Fruit fly (Drosophila melanogaster) whole organism, larva: ENCODE measurements around the gene CG14421.
A peak's percentile ranks its signal among the peaks of the same experiment; 100 is the strongest.

Source experiments
- noc ChIP-seq: fragments of 200-800 bp; sonication (Bioruptor generic); optimal IDR thresholded peaks from 3 replicates; lab custom pipeline; 2019; ENCODE audit warnings: missing biosample characterization, mild to moderate bottlenecking, missing genetic modification characterization, moderate library complexity

The CG14421 gene

dm6 chrX:2941108-2941507 lies at the start of gene CG14421:
Gene CG14421, plus strand, starts transcription at chrX:2941408.
- TF ChIP-seq noc (tag; lab: Kevin White, UChicago): no peak

DNA sequence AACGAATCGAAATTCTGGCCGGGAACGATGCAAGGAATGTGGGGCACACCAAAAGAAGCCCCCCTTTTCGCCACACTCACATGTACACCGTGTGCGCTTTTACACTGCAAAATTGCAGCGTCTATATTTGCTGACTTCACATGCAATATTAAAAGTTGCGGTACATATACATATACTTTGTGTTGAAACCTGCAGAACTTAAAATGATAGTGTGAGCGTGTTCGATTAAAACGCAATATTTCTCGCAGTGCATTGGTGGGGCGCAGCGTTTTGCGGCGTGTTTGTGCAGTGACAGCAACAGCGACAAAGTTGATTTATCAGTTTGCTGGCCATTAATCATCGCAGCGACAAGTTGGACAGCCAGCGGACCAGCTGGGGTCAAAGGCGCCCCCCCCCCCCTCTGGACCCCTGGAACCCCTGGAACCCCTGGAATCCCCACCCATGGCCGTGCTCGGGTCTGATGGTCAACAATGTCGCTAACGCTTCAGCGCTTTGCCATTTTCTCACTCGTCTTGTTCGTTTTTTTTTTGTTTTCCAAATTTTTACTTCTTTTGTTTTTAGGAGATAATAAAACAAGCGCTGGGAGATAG lies 34.0 kb upstream of the CG14421 start:
- TF ChIP-seq noc (tag; lab: Kevin White, UChicago): no peak

DNA sequence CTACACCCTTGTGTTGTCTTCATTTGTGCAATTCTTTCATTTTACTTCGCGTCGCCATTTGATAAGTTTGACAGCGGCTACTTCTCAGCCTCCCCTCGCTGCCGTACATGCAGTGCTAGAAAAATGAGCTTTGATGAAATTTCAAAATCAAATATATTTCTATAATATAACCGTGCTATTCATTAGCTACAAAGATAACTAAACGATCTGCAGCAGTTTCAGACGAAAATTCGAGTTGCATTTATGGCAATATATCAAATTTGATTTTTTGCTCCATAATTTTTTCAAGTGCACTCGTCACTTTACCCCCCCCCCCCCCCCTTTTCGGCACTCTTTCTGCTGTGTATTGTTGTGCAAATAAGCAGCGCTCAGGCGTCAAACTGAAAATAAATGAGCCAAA lies 28.6 kb upstream of the CG14421 start:
- TF ChIP-seq noc (tag; lab: Kevin White, UChicago): no peak

DNA sequence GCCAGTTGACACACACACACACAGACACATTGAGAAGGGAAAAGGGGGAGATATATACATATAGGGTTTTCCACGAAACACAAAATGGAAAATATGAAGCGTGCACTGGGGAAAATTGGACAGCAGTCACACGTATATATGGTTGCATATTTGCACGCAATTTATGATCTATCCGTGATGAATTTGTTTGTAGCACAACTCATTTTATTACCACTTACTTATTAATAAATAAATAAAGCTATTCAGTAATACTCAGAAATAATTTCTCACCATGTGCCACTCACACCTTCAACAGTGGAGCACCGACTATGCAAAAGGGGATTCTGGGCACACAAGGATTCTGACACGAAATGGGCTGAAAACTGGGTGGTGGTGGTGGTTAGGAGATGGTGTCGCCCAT lies 27.1 kb upstream of the CG14421 start:
- no peak for TF ChIP-seq noc (tag; lab: Kevin White, UChicago)

DNA sequence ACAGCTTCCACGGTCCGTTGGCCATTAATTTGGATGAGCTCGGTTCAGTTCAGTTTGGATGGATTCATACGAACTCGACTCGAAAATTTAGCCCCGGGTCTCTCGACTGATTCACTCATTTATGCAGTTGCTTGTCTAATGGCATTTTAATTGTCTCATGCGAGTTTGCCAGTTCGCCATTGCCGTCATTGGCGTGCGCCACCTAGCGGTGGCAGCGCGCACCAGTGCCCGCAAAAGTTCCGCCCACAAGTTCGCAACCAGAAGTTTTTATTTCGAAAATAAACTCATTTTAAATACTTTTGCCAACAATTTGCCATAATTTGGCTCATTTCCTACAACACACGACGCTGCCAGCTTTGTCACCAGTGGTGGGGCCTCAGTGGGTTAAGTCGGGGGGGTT lies 26.1 kb upstream of the CG14421 start:
- TF ChIP-seq noc (tag; lab: Kevin White, UChicago): no peak

dm6 chrX:2918551-2918950 lies 22.7 kb upstream of the CG14421 start:
- no peak for TF ChIP-seq noc (tag; lab: Kevin White, UChicago)

DNA sequence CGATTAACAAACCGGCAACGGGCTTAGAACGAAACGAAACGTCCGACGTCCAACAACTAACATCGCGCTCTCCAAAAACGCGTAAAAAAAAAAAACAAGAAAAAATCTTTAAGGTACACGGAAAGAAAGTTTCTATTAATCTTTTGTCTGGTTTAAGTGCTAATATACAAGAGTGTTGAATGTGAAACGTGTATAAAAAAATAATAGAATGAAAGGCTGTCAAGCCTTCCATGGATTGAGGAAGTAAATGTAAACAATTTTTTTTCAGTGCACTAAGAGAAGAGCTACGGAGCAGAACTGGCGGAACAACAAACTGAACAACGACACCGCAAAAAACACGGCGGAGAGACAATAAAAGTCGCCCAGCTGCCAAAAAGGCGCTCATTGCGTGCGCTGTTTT lies 21.5 kb upstream of the CG14421 start, which contains the start of gene CG3588:
Gene CG3588, plus strand, starts transcription at position 29 of the 400 bp plus-strand sequence.
- TF ChIP-seq noc (tag; lab: Kevin White, UChicago): peak; percentile 62

DNA sequence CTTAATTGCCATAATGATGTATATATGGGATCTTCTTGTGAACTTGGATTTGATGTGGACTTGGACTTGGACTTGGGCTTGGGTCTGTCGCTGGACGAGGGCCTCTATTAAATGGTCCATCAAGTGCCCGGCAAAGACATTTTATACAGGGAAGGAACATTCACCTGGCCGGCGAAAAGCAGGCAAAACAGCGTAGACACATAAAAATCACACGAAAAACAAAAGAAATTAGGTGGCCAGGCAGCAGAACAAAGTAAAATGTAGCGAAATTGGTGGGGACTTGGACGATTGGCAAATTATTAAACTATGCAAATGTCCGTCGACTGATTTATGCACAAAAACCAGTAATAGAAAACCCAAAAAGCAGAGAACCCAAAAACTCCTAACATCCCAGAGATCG lies 14.1 kb upstream of the CG14421 start, which contains the start of gene CG14424:
Gene CG14424, minus strand, starts transcription at position 101 of the 400 bp plus-strand sequence.
- no peak for TF ChIP-seq noc (tag; lab: Kevin White, UChicago)

DNA sequence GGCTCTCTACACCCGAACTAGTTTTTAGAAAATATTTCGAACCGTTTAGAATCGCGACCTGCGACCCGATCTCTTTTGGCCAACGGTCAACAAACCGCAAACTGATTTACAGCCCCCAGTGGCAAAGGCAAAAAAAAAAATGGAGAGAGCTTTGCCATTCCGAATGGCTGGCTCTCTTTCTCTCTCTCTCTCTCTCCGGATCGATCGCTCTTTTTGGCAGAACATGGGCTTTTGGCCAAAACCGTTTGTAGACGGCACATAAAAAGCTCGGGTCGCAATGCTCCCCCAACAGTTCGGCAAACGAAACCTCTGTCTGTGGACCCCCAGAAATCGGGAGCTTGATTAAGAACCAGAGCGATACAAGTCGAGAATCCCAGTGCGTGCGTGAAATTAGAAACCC lies 11.7 kb upstream of the CG14421 start, which contains the start of gene CG32793:
Gene CG32793, plus strand, starts transcription at position 301 of the 400 bp plus-strand sequence.
- TF ChIP-seq noc (tag; lab: Kevin White, UChicago): no peak

dm6 chrX:2934827-2935226 lies 6.4 kb upstream of the CG14421 start, which contains the start of gene CG3592:
Gene CG3592, plus strand, starts transcription at chrX:2935127.
- no peak for TF ChIP-seq noc (tag; lab: Kevin White, UChicago)

dm6 chrX:2936727-2937126 lies 4.5 kb upstream of the CG14421 start, which contains the start of gene CG3598:
Gene CG3598, plus strand, starts transcription at chrX:2937027.
- no peak for TF ChIP-seq noc (tag; lab: Kevin White, UChicago)

DNA sequence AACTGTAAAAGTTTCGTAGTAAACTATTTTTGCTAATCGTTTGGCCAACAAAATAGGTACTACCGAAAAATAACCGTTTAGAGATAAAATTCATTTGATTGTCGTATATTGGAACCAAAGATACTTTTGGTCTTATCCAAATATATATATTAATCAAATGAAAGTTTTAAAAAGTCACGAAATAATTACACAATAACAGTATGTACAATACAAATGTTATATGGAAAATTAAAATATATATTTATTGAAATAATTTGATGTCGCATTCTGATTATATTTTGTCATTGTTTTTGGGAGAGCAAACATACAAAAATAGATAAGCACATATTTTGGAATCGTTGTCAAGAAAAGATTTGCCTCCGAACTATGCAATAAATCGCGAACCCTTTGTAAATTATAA lies 2.7 kb upstream of the CG14421 start, which contains the start of gene CG14420:
Gene CG14420, plus strand, starts transcription at position 301 of the 400 bp plus-strand sequence.
- TF ChIP-seq noc (tag; lab: Kevin White, UChicago): no peak

- TF ChIP-seq noc (tag; lab: Kevin White, UChicago): no peak
Measured at dm6 chrX:2943086-2943485, 1.9 kb downstream of the CG14421 start, which contains the start of gene CG14422. Gene CG14422, plus strand, starts transcription at chrX:2943386.

- no peak for TF ChIP-seq noc (tag; lab: Kevin White, UChicago)
Measured at dm6 chrX:2945103-2945502, 3.9 kb downstream of the CG14421 start, which contains the start of gene CG14423. Gene CG14423, plus strand, starts transcription at chrX:2945403.

DNA sequence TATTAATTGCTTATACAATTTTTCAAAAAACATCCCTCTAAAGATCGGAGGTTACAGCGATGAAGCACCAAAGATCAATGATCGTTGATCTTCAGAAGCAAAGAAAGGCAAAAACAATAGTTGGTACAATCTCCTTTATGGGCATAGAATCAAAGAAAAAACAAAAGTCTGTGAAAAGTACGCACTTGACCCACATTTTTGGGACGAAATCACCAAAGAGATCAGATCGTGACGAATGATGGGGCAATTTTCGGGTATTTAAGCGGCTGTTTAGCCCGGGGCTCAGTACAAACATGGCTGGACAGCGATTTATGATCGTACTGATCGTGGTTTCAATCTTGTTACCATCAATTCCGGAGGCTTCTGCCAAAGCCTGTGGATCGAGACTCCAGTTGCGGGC lies 5.6 kb downstream of the CG14421 start, which contains the start of gene CG17959:
Gene CG17959, plus strand, starts transcription at position 301 of the 400 bp plus-strand sequence.
- no peak for TF ChIP-seq noc (tag; lab: Kevin White, UChicago)

dm6 chrX:2947545-2948072 lies 6.4 kb downstream of the CG14421 start, which contains the start of gene CG3603:
Gene CG3603, plus strand, starts transcription at chrX:2948034.
- no peak for TF ChIP-seq noc (tag; lab: Kevin White, UChicago)

DNA sequence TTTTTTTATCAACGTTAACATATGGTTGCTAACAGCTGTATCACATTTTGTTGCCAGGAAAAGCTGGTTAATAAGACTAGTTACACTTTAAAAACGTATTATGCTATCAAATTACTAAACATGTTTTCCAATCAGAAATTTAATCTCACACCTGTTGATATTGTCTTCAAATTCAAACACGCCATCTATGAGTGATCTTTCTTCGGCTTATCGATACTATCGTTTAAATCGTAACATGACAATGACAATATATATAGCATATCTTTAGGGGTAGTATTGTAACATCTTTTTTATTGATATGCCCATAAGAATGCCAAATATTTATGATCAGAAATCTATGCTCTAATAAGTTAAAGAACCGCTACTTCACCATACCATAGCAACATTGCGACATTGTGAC lies 7.9 kb downstream of the CG14421 start:
- no peak for TF ChIP-seq noc (tag; lab: Kevin White, UChicago)
